Worm (Caenorhabditis elegans) whole organism, mixed stage, embryonic: ENCODE results near the gene rpc-2.

Experiments
- M03D4.4 ChIP-seq: sonication (generic microtip); optimal IDR thresholded peaks from 2 replicates; lab custom pipeline; 2017; ENCODE audit warnings: mild to moderate bottlenecking, missing genetic modification characterization, missing compliant biosample characterization
- bed-3 ChIP-seq: fragments of 200-800 bp; sonication (Bioruptor generic); optimal IDR thresholded peaks from 3 replicates; lab custom pipeline; 2018; ENCODE audit warnings: mild to moderate bottlenecking, missing genetic modification characterization, moderate library complexity, missing compliant biosample characterization
- blmp-1 ChIP-seq: fragments of 150-350 bp; optimal IDR thresholded peaks from 2 replicates; lab custom pipeline; 2014; ENCODE audit warnings: missing biosample characterization, missing genetic modification characterization
- ceh-39 ChIP-seq: fragments of 150-350 bp; optimal IDR thresholded peaks from 2 replicates; lab custom pipeline; 2014; ENCODE audit warnings: missing biosample characterization, missing genetic modification characterization
- ceh-43 ChIP-seq: fragments of 200-800 bp; sonication (Bioruptor generic); optimal IDR thresholded peaks from 2 replicates; lab custom pipeline; 2018; ENCODE audit warnings: mild to moderate bottlenecking, missing genetic modification characterization, moderate library complexity, missing compliant biosample characterization
- ceh-83 ChIP-seq: fragments of 200-800 bp; sonication (Bioruptor generic); optimal IDR thresholded peaks from 2 replicates; lab custom pipeline; 2018; ENCODE audit warnings: mild to moderate bottlenecking, missing genetic modification characterization, missing compliant biosample characterization
- cnd-1 ChIP-seq: fragments of 200-800 bp; sonication (Bioruptor generic); optimal IDR thresholded peaks from 2 replicates; lab custom pipeline; 2018; ENCODE audit warnings: mild to moderate bottlenecking, missing genetic modification characterization, missing compliant biosample characterization
- drap-1 ChIP-seq: fragments of 200-800 bp; sonication (Bioruptor generic); optimal IDR thresholded peaks from 3 replicates; lab custom pipeline; 2018; ENCODE audit warnings: mild to moderate bottlenecking, missing genetic modification characterization, missing compliant biosample characterization
- elt-1 ChIP-seq: sonication (generic microtip); optimal IDR thresholded peaks from 2 replicates; lab custom pipeline; 2017; ENCODE audit warnings: missing genetic modification characterization, mild to moderate bottlenecking, missing compliant biosample characterization, antibody characterized with exemption, moderate library complexity, borderline replicate concordance; ENCODE audit not compliant: insufficient read depth
- elt-3 ChIP-seq: fragments of 150-350 bp; optimal IDR thresholded peaks from 2 replicates; lab custom pipeline; 2014; ENCODE audit warnings: missing biosample characterization, missing genetic modification characterization
- flh-1 ChIP-seq: fragments of 200-800 bp; sonication (Bioruptor generic); optimal IDR thresholded peaks from 2 replicates; lab custom pipeline; 2018; ENCODE audit warnings: mild to moderate bottlenecking, missing genetic modification characterization, moderate library complexity, missing compliant biosample characterization
- ham-2 ChIP-seq: fragments of 200-800 bp; sonication (Bioruptor generic); optimal IDR thresholded peaks from 2 replicates; lab custom pipeline; 2018; ENCODE audit warnings: mild to moderate bottlenecking, missing genetic modification characterization, missing compliant biosample characterization
- hlh-1 ChIP-seq: fragments of 150-350 bp; optimal IDR thresholded peaks from 2 replicates; lab custom pipeline; 2014; ENCODE audit warnings: missing biosample characterization, missing genetic modification reagents, missing genetic modification characterization
- lin-13 ChIP-seq: fragments of 150-350 bp; optimal IDR thresholded peaks from 2 replicates; lab custom pipeline; 2014; ENCODE audit warnings: missing biosample characterization, missing genetic modification characterization
- lin-32 ChIP-seq: fragments of 200-800 bp; sonication (Bioruptor generic); optimal IDR thresholded peaks from 2 replicates; lab custom pipeline; 2018; ENCODE audit warnings: mild to moderate bottlenecking, missing genetic modification characterization, missing compliant biosample characterization
- lsy-2 ChIP-seq: fragments of 150-350 bp; optimal IDR thresholded peaks from 2 replicates; lab custom pipeline; 2014; ENCODE audit warnings: missing biosample characterization, missing genetic modification characterization
- mab-5 ChIP-seq: fragments of 150-350 bp; optimal IDR thresholded peaks from 2 replicates; lab custom pipeline; 2014; ENCODE audit warnings: missing biosample characterization, missing genetic modification characterization
- mep-1 ChIP-seq: fragments of 150-350 bp; optimal IDR thresholded peaks from 2 replicates; lab custom pipeline; 2017; ENCODE audit warnings: missing biosample characterization, missing genetic modification reagents, missing genetic modification characterization, inconsistent platforms
- mls-2 ChIP-seq: sonication (generic microtip); optimal IDR thresholded peaks from 2 replicates; lab custom pipeline; 2016; ENCODE audit warnings: mild to moderate bottlenecking, missing genetic modification characterization, moderate library complexity, missing compliant biosample characterization
- nhr-12 ChIP-seq: fragments of 150-350 bp; optimal IDR thresholded peaks from 2 replicates; lab custom pipeline; 2014; ENCODE audit warnings: missing biosample characterization, missing genetic modification characterization
- nhr-2 ChIP-seq: fragments of 150-350 bp; optimal IDR thresholded peaks from 2 replicates; lab custom pipeline; 2014; ENCODE audit warnings: missing biosample characterization, missing genetic modification characterization
- nhr-237 ChIP-seq: fragments of 150-350 bp; optimal IDR thresholded peaks from 2 replicates; lab custom pipeline; 2014; ENCODE audit warnings: missing biosample characterization, missing genetic modification characterization
- nhr-28 ChIP-seq: fragments of 150-350 bp; optimal IDR thresholded peaks from 2 replicates; lab custom pipeline; 2014; ENCODE audit warnings: missing biosample characterization, missing genetic modification characterization
- nhr-76 ChIP-seq: sonication (generic microtip); optimal IDR thresholded peaks from 2 replicates; lab custom pipeline; 2017; ENCODE audit warnings: missing biosample characterization, missing genetic modification characterization
- pha-4 ChIP-seq: fragments of 150-350 bp; optimal IDR thresholded peaks from 2 replicates; lab custom pipeline; 2018; ENCODE audit warnings: missing biosample characterization, missing genetic modification reagents, missing genetic modification characterization
- sem-2 ChIP-seq: fragments of 200-800 bp; sonication (Bioruptor generic); optimal IDR thresholded peaks from 2 replicates; lab custom pipeline; 2018; ENCODE audit warnings: mild to moderate bottlenecking, missing genetic modification characterization, missing compliant biosample characterization
- snpc-4 ChIP-seq: fragments of 150-350 bp; optimal IDR thresholded peaks from 2 replicates; lab custom pipeline; 2014; ENCODE audit warnings: missing biosample characterization, missing genetic modification characterization
- sptf-1 ChIP-seq: sonication (generic microtip); optimal IDR thresholded peaks from 2 replicates; lab custom pipeline; 2017; ENCODE audit warnings: mild to moderate bottlenecking, missing genetic modification characterization, moderate library complexity, missing compliant biosample characterization
- tbx-8 ChIP-seq: fragments of 200-800 bp; sonication (Bioruptor generic); optimal IDR thresholded peaks from 2 replicates; lab custom pipeline; 2018; ENCODE audit warnings: mild to moderate bottlenecking, missing genetic modification characterization, moderate library complexity, missing compliant biosample characterization
- unc-120 ChIP-seq: sonication (generic microtip); optimal IDR thresholded peaks from 2 replicates; lab custom pipeline; 2017; ENCODE audit warnings: missing genetic modification characterization, missing compliant biosample characterization; ENCODE audit not compliant: poor library complexity, severe bottlenecking
- unc-62 ChIP-seq: fragments of 150-350 bp; optimal IDR thresholded peaks from 2 replicates; lab custom pipeline; 2014; ENCODE audit warnings: missing biosample characterization, missing genetic modification reagents, missing genetic modification characterization
- zip-8 ChIP-seq: fragments of 150-350 bp; optimal IDR thresholded peaks from 2 replicates; lab custom pipeline; 2014; ENCODE audit warnings: missing biosample characterization, missing genetic modification characterization
- ztf-11 ChIP-seq: fragments of 150-350 bp; optimal IDR thresholded peaks from 2 replicates; lab custom pipeline; 2014; ENCODE audit warnings: missing biosample characterization, missing genetic modification characterization

The rpc-2 gene

ce11 chrIII:5582766-5583165, 25.6 kb downstream of the rpc-2 start, which contains the start of the genes F56D2.8 and uev-2:
Gene F56D2.8 (minus strand): TSS chrIII:5582866.
Gene uev-2 (plus strand): TSS chrIII:5583125.
- no peak for TF ChIP-seq ceh-43 (GFP tag; lab: Kevin White, UChicago)
- TF ChIP-seq sem-2 = no peak
- TF ChIP-seq lin-32 (GFP tag; lab: Kevin White, UChicago) = no peak
- no peak for TF ChIP-seq sptf-1 (tag; lab: Kevin White, UChicago)
- no peak for TF ChIP-seq snpc-4 (tag; lab: Kevin White, UChicago)
- no peak for TF ChIP-seq nhr-12 (tag; lab: Kevin White, UChicago)
- TF ChIP-seq tbx-8 = no peak
- no peak for TF ChIP-seq mep-1 (tag; lab: Kevin White, UChicago)
- TF ChIP-seq nhr-237 (tag; lab: Kevin White, UChicago) = no peak

ce11 chrIII:5584647-5585046, 27.5 kb downstream of the rpc-2 start, which contains the start of gene F56D2.3:
Gene F56D2.3 (plus strand): TSS chrIII:5584947.
- TF ChIP-seq nhr-76 (tag; lab: Kevin White, UChicago) (no peak), elt-3 (tag; lab: Kevin White, UChicago) (no peak), drap-1 (GFP tag; lab: Kevin White, UChicago) (no peak), cnd-1 (tag; lab: Kevin White, UChicago) (peak; percentile 5), nhr-12 (tag; lab: Kevin White, UChicago) (no peak), snpc-4 (tag; lab: Kevin White, UChicago) (no peak), ceh-83 (no peak)

- no peak for TF ChIP-seq ceh-83
- TF ChIP-seq lin-13 (tag; lab: Kevin White, UChicago) = no peak
- TF ChIP-seq elt-3 (tag; lab: Kevin White, UChicago) = no peak
- TF ChIP-seq lsy-2 (tag; lab: Kevin White, UChicago) = no peak
- TF ChIP-seq drap-1 (GFP tag; lab: Kevin White, UChicago) = no peak
- no peak for TF ChIP-seq nhr-28 (tag; lab: Kevin White, UChicago)
- no peak for TF ChIP-seq blmp-1 (tag; lab: Kevin White, UChicago)
- no peak for TF ChIP-seq ham-2 (GFP tag; lab: Kevin White, UChicago)
- no peak for TF ChIP-seq bed-3 (GFP tag; lab: Kevin White, UChicago)
- no peak for TF ChIP-seq ceh-39
- no peak for TF ChIP-seq hlh-1 (tag; lab: Kevin White, UChicago)
- TF ChIP-seq ceh-43 (GFP tag; lab: Kevin White, UChicago) = no peak
- TF ChIP-seq snpc-4 (tag; lab: Kevin White, UChicago) = no peak
- TF ChIP-seq mls-2 (tag; lab: Kevin White, UChicago) = no peak
- TF ChIP-seq nhr-76 (tag; lab: Kevin White, UChicago) = no peak
- TF ChIP-seq tbx-8 = no peak
- no peak for TF ChIP-seq lin-32 (GFP tag; lab: Kevin White, UChicago)
- TF ChIP-seq unc-62 (GFP tag; lab: Kevin White, UChicago) = no peak
Measured at ce11 chrIII:5585711-5586110, 28.5 kb downstream of the rpc-2 start.

- TF ChIP-seq snpc-4 (tag; lab: Kevin White, UChicago) (no peak), pha-4 (tag; lab: Kevin White, UChicago) (no peak), nhr-28 (tag; lab: Kevin White, UChicago) (no peak), mab-5 (tag; lab: Kevin White, UChicago) (no peak), mep-1 (tag; lab: Kevin White, UChicago) (peak; percentile 37), tbx-8 (no peak), nhr-2 (peak; percentile 1)
Measured at ce11 chrIII:5586925-5587324, 29.8 kb downstream of the rpc-2 start, which contains the start of gene F56D2.2. Gene F56D2.2 (plus strand): TSS chrIII:5587263.

ce11 chrIII:5588746-5589145, 31.6 kb downstream of the rpc-2 start:
- TF ChIP-seq flh-1 (GFP tag; lab: Kevin White, UChicago) (no peak), nhr-237 (tag; lab: Kevin White, UChicago) (no peak), nhr-2 (no peak), unc-120 (tag; lab: Kevin White, UChicago) (no peak), zip-8 (tag; lab: Kevin White, UChicago) (no peak), mab-5 (tag; lab: Kevin White, UChicago) (no peak), elt-3 (tag; lab: Kevin White, UChicago) (no peak), M03D4.4 (tag; lab: Kevin White, UChicago) (no peak), ztf-11 (tag; lab: Kevin White, UChicago) (no peak), elt-1 (tag; lab: Kevin White, UChicago) (no peak), nhr-12 (tag; lab: Kevin White, UChicago) (no peak)
